Worm (Caenorhabditis elegans) whole organism, late embryonic: ENCODE data around the gene R155.5.

Experiments
- hlh-6 ChIP-seq: sonication (generic microtip); optimal IDR thresholded peaks from 2 replicates; lab custom pipeline; 2016; ENCODE audit warnings: missing genotype, missing genetic modification characterization, missing compliant biosample characterization
- pat-9 ChIP-seq: fragments of 200-800 bp; sonication (Bioruptor generic); optimal IDR thresholded peaks from 2 replicates; lab custom pipeline; 2018; ENCODE audit warnings: mild to moderate bottlenecking, missing genetic modification characterization, moderate library complexity, missing compliant biosample characterization
- pha-4 ChIP-seq: fragments of 150-350 bp; optimal IDR thresholded peaks from 2 replicates; lab custom pipeline; 2018; ENCODE audit warnings: missing biosample characterization, missing genetic modification reagents, missing genetic modification characterization
- pros-1 ChIP-seq: fragments of 150-350 bp; optimal IDR thresholded peaks from 2 replicates; lab custom pipeline; 2014; ENCODE audit warnings: missing biosample characterization, missing genetic modification reagents, missing genetic modification characterization

ce11 chrIII:1989940-1990339, 19.6 kb upstream of the R155.5 start:
- TF ChIP-seq hlh-6 (tag; lab: Kevin White, UChicago), result no peak
- no peak for TF ChIP-seq pha-4 (tag; lab: Kevin White, UChicago)
- TF ChIP-seq pat-9 (tag; lab: Kevin White, UChicago), result no peak
- no peak for TF ChIP-seq pros-1 (tag; lab: Kevin White, UChicago)
